Worm (Caenorhabditis elegans): ENCODE results near the gene C18H7.6.

DNA sequence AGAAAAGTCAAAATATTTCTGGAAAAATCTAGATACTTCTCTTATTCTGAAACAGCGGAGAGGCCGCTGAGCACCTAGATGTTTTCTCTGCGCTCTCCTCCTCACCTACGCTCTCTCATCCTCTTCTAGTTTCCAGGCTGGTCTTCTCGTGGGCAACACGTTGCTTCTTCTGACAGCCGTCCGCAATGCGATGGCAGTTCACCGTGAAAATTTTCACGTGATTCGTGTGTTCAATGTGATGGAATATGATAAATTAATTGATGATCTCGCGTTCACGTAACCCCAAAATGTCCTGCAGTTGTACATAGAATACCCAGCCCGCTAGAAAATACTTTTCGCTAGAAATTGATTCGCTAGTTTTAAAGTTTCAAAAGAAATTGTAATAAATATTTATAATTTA lies 41.3 kb upstream of the C18H7.6 start:
- no peak for TF ChIP-seq F13H6.1 (tag; optimal IDR thresholded peaks at IDR 0.05)
- no peak for TF ChIP-seq pqm-1 (tag; optimal IDR thresholded peaks at IDR 0.05)

All from whole organism, late embryonic.